ENCODE assay signal across 1 fruit fly cellular context in the genomic region with DNA sequence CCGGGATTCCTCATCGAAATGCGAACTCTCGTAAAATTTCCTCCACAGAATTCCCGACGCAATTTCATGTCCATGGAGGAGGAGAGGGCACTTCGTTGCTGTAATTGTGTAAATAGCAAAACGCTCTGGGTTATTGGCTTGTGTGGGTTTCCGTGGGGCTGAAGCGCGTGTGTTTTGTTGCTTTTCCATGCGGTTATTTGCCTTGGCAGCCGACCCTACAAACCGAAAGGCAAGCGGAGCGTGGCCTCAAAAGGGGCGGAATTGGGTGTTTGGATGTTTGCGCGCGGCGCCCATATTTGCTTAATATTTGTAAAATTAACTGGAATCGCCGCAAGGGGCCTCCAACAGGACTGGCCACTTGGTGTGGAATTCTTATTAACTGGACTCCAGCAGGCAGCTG.
TF ChIP-seq lines count a peak whose summit lies in the region.

No protein-coding gene starts in this region.

TF ChIP-seq in whole organism, embryonic, 481 proteins besides CTCF, POLR2A, EP300 and RAD21 (continued from another document):
- TF ChIP-seq lov (optimal IDR thresholded peaks at IDR 0.05; lab: Kevin White, UChicago) (no peak), lov (GFP tag; IDR thresholded peaks at IDR 0.05; lab: Robert Waterston, UW) (0 out of 3 replicates have a peak, but pooled peaks have one; percentile 19), sima (GFP tag; optimal IDR thresholded peaks at IDR 0.05; lab: Kevin White, UChicago) (no peak), abd-A (tag; optimal IDR thresholded peaks at IDR 0.05; lab: Kevin White, UChicago) (peak; percentile 64), prd (optimal IDR thresholded peaks at IDR 0.05; lab: Kevin White, UChicago) (no peak), prd (GFP tag; IDR thresholded peaks at IDR 0.05; lab: Robert Waterston, UW) (0 out of 3 replicates have a peak, but pooled peaks have one; percentile 13), Adf1 (GFP tag; IDR thresholded peaks at IDR 0.05; lab: Robert Waterston, UW) (peak; percentile 18; the same call in 1 of the 2 replicates), CG32532 (GFP tag; IDR thresholded peaks at IDR 0.05; lab: Robert Waterston, UW) (peak; percentile 47), MTF-1 (GFP tag; optimal IDR thresholded peaks at IDR 0.05; lab: Kevin White, UChicago; ENCODE audit: borderline replicate concordance) (peak; percentile 16), Rfx (GFP tag; IDR thresholded peaks at IDR 0.05; lab: Robert Waterston, UW) (peak; percentile 50), CG2678 (tag; optimal IDR thresholded peaks at IDR 0.05; lab: Kevin White, UChicago) (peak; percentile 19), az2 (GFP tag; optimal IDR thresholded peaks at IDR 0.05; lab: Kevin White, UChicago) (no peak), ttk (GFP tag; IDR thresholded peaks at IDR 0.05; lab: Robert Waterston, UW) (no peak)
TF ChIP-seq in whole organism, embryonic: peak in this region for 23.
